Fruit fly (Drosophila melanogaster): ENCODE results near the gene Gasp.

The Gasp gene

dm6 chr3R:6106711-6107110 lies 6.0 kb upstream of the Gasp start (continued):
- no peak for TF ChIP-seq Doc3 (GFP tag; IDR thresholded peaks at IDR 0.05; ENCODE audit: partially characterized antibody)
- TF ChIP-seq Sox100B (GFP tag; optimal IDR thresholded peaks at IDR 0.05), result peak; percentile 20
- peak in 1 of 2 experiments; percentile 29 for TF ChIP-seq eve (GFP tag; optimal IDR thresholded peaks at IDR 0.05)
- no peak for TF ChIP-seq Dbx (GFP tag; IDR thresholded peaks at IDR 0.05)
- TF ChIP-seq dan (GFP tag; IDR thresholded peaks at IDR 0.05), result no peak
- no peak for TF ChIP-seq CG2678 (tag; optimal IDR thresholded peaks at IDR 0.05)
- TF ChIP-seq Vsx1 (GFP tag; optimal IDR thresholded peaks at IDR 0.05), result no peak
- TF ChIP-seq CG17802 (tag; optimal IDR thresholded peaks at IDR 0.05), result no peak
- TF ChIP-seq Abd-B (GFP tag; optimal IDR thresholded peaks at IDR 0.05), result no peak
- no peak for TF ChIP-seq BEAF-32 (GFP tag; optimal IDR thresholded peaks at IDR 0.05)
- TF ChIP-seq CG15011 (GFP tag; optimal IDR thresholded peaks at IDR 0.05), result no peak

dm6 chr3R:6105160-6105559 lies 4.5 kb upstream of the Gasp start:
- TF ChIP-seq Awh (GFP tag; IDR thresholded peaks at IDR 0.05) (peak; percentile 92), oc (tag; optimal IDR thresholded peaks at IDR 0.05) (peak; percentile 25), CG11696 (GFP tag; IDR thresholded peaks at IDR 0.05) (no peak), bsh (GFP tag; optimal IDR thresholded peaks at IDR 0.05) (no peak), Blimp-1 (GFP tag; optimal IDR thresholded peaks at IDR 0.05) (peak; percentile 30), vvl (GFP tag; IDR thresholded peaks at IDR 0.05) (peak; percentile 70), CG11085 (GFP tag; IDR thresholded peaks at IDR 0.05) (no peak), tin (GFP tag; optimal IDR thresholded peaks at IDR 0.05) (no peak), bcd (GFP tag; optimal IDR thresholded peaks at IDR 0.05) (no peak)

dm6 chr3R:6102726-6103125 lies 2.0 kb upstream of the Gasp start:
- TF ChIP-seq CG5180 (GFP tag; optimal IDR thresholded peaks at IDR 0.05) (peak; percentile 80), dan (GFP tag; IDR thresholded peaks at IDR 0.05) (no peak), CG4404 (GFP tag; IDR thresholded peaks at IDR 0.05) (0 out of 2 replicates have a peak, but pooled peaks have one; percentile 5), CoRest (tag; optimal IDR thresholded peaks at IDR 0.05) (no peak), Ets65A (GFP tag) (peak; percentile 46), Blimp-1 (GFP tag; optimal IDR thresholded peaks at IDR 0.05) (peak; percentile 93), CG34422 (GFP tag; IDR thresholded peaks at IDR 0.05) (0 out of 3 replicates have a peak, but pooled peaks have one; percentile 27), rib (GFP tag; IDR thresholded peaks at IDR 0.05) (no peak)

dm6 chr3R:6102318-6102717 lies 1.6 kb upstream of the Gasp start:
- TF ChIP-seq CG11504 (tag; optimal IDR thresholded peaks at IDR 0.05) (peak; percentile 22), CG17328 (GFP tag; IDR thresholded peaks at IDR 0.05) (no peak), sens (GFP tag) (peak; percentile 69), scrt (GFP tag; optimal IDR thresholded peaks at IDR 0.05) (no peak)

dm6 chr3R:6098320-6098719 lies 2.4 kb downstream of the Gasp start:
- TF ChIP-seq CG8281 (tag; optimal IDR thresholded peaks at IDR 0.05) (no peak), CG1792 (GFP tag; optimal IDR thresholded peaks at IDR 0.05) (no peak), CG13296 (GFP tag; optimal IDR thresholded peaks at IDR 0.05) (no peak), E2f2 (GFP tag; IDR thresholded peaks at IDR 0.05) (no peak), stwl (tag; optimal IDR thresholded peaks at IDR 0.05) (no peak), CG12391 (tag; optimal IDR thresholded peaks at IDR 0.05) (no peak), CHES-1-like (GFP tag; optimal IDR thresholded peaks at IDR 0.05) (no peak), Ets65A (GFP tag) (peak; percentile 83), CG4360 (GFP tag; IDR thresholded peaks at IDR 0.05) (no peak), org-1 (GFP tag; optimal IDR thresholded peaks at IDR 0.05) (no peak), CG32772 (GFP tag; IDR thresholded peaks at IDR 0.05) (0 out of 2 replicates have a peak, but pooled peaks have one; percentile 11), CG1024 (GFP tag; IDR thresholded peaks at IDR 0.05) (no peak), CG18619 (GFP tag; optimal IDR thresholded peaks at IDR 0.05) (no peak), Med (GFP tag) (peak; percentile 53), Taf1 (GFP tag; IDR thresholded peaks at IDR 0.05) (no peak), Gsc (GFP tag; IDR thresholded peaks at IDR 0.05) (no peak), Xbp1 (GFP tag; optimal IDR thresholded peaks at IDR 0.05) (no peak), Mes4 (GFP tag; optimal IDR thresholded peaks at IDR 0.05) (no peak)
